Fruit fly (Drosophila melanogaster) whole organism, embryonic: ENCODE results near the gene Ugt35A1.

ENCODE experiments used
- Atf-2 ChIP-seq: fragments of 200-800 bp; sonication (Bioruptor generic); optimal IDR thresholded peaks from 2 replicates; lab custom pipeline; 2016; ENCODE audit warnings: missing biosample characterization, missing genetic modification characterization
- Awh ChIP-seq: fragments of 200-800 bp; sonication (Bioruptor generic); IDR thresholded peaks from 2 replicates; pipeline ENCODE4, ENCODE4 v1.3.6; 2022; ENCODE audit warnings: missing biosample characterization, missing genetic modification characterization
- CG10321 ChIP-seq: fragments of 200-800 bp; sonication (Bioruptor generic); IDR thresholded peaks from 2 replicates; pipeline ENCODE4 v1.3.6; 2022; ENCODE audit warnings: missing biosample characterization, missing genetic modification characterization
- CG11398 ChIP-seq: fragments of 200-800 bp; sonication (Bioruptor generic); optimal IDR thresholded peaks from 2 replicates; lab custom pipeline; 2016; ENCODE audit warnings: missing biosample characterization, missing genetic modification characterization
- CG11456 ChIP-seq: fragments of 200-800 bp; sonication (Bioruptor generic); IDR thresholded peaks from 3 replicates; pipeline ENCODE4 v1.3.6; 2022; ENCODE audit warnings: missing biosample characterization, missing genetic modification characterization
- CG12236 ChIP-seq: fragments of 200-800 bp; sonication (Bioruptor generic); optimal IDR thresholded peaks from 2 replicates; lab custom pipeline; 2016; ENCODE audit warnings: missing biosample characterization, missing genetic modification characterization
- CG12769 ChIP-seq: fragments of 200-800 bp; sonication (Bioruptor generic); optimal IDR thresholded peaks from 2 replicates; lab custom pipeline; 2019; ENCODE audit warnings: missing biosample characterization, mild to moderate bottlenecking, missing genetic modification characterization, moderate library complexity
- CG14667 ChIP-seq: fragments of 200-800 bp; sonication (Bioruptor generic); IDR thresholded peaks from 2 replicates; pipeline ENCODE4 v1.3.6; 2022; ENCODE audit warnings: missing biosample characterization, missing genetic modification characterization
- CG1603 ChIP-seq: fragments of 200-800 bp; sonication (Bioruptor generic); optimal IDR thresholded peaks from 2 replicates; lab custom pipeline; 2019; ENCODE audit warnings: missing biosample characterization, mild to moderate bottlenecking, missing genetic modification characterization, moderate library complexity
- CG16779 ChIP-seq: fragments of 200-800 bp; sonication (Bioruptor generic); IDR thresholded peaks from 2 replicates; pipeline ENCODE4 v1.3.6; 2022; ENCODE audit warnings: missing biosample characterization, missing genetic modification characterization
- CG16815 ChIP-seq: fragments of 200-800 bp; sonication (Bioruptor generic); optimal IDR thresholded peaks from 3 replicates; lab custom pipeline; 2017; ENCODE audit warnings: missing biosample characterization, mild to moderate bottlenecking, missing genetic modification characterization
- CG16863 ChIP-seq: fragments of 200-800 bp; sonication (Bioruptor generic); optimal IDR thresholded peaks from 3 replicates; lab custom pipeline; 2016; ENCODE audit warnings: missing biosample characterization, missing genetic modification characterization
- CG2199 ChIP-seq: fragments of 200-800 bp; sonication (Bioruptor generic); IDR thresholded peaks from 3 replicates; pipeline ENCODE4 v1.3.6; 2022; ENCODE audit warnings: missing biosample characterization, missing genetic modification characterization
- CG2202 ChIP-seq: fragments of 200-800 bp; sonication (Bioruptor generic); optimal IDR thresholded peaks from 2 replicates; lab custom pipeline; 2018; ENCODE audit warnings: missing biosample characterization, mild to moderate bottlenecking, missing genetic modification characterization
- CG2678 ChIP-seq: fragments of 200-800 bp; sonication (Bioruptor generic); optimal IDR thresholded peaks from 3 replicates; lab custom pipeline; 2019; ENCODE audit warnings: missing biosample characterization, mild to moderate bottlenecking, missing genetic modification characterization, moderate library complexity
- CG30020 ChIP-seq: fragments of 200-800 bp; optimal IDR thresholded peaks from 2 replicates; lab custom pipeline; 2019; ENCODE audit warnings: missing biosample characterization, mild to moderate bottlenecking, missing genetic modification characterization, moderate library complexity
- CG3847 ChIP-seq: fragments of 200-800 bp; sonication (Bioruptor generic); IDR thresholded peaks from 2 replicates; pipeline ENCODE4 v1.3.6; 2022; ENCODE audit warnings: missing biosample characterization, missing genetic modification characterization
- CG43689 ChIP-seq: fragments of 200-800 bp; sonication (Bioruptor generic); IDR thresholded peaks from 2 replicates; pipeline ENCODE4 v1.3.6; 2022; ENCODE audit warnings: missing biosample characterization, missing genetic modification characterization
- CG4424 ChIP-seq: fragments of 200-800 bp; sonication (Bioruptor generic); optimal IDR thresholded peaks from 3 replicates; lab custom pipeline; 2016; ENCODE audit warnings: missing biosample characterization, missing genetic modification characterization
- CG7357 ChIP-seq: fragments of 200-800 bp; sonication (Bioruptor generic); IDR thresholded peaks from 3 replicates; pipeline ENCODE4 v1.3.6; 2022; ENCODE audit warnings: missing biosample characterization, missing genetic modification characterization
- CG7928 ChIP-seq: fragments of 200-800 bp; sonication (Bioruptor generic); optimal IDR thresholded peaks from 2 replicates; lab custom pipeline; 2017; ENCODE audit warnings: missing biosample characterization, mild to moderate bottlenecking, missing genetic modification characterization
- D19A ChIP-seq: fragments of 200-800 bp; optimal IDR thresholded peaks from 3 replicates; lab custom pipeline; 2019; ENCODE audit warnings: missing biosample characterization, mild to moderate bottlenecking, missing genetic modification characterization, moderate library complexity
- Dad ChIP-seq: fragments of 200-800 bp; sonication (Bioruptor generic); optimal IDR thresholded peaks from 3 replicates; lab custom pipeline; 2016; ENCODE audit warnings: missing biosample characterization, missing genetic modification characterization
- E2f2 ChIP-seq: fragments of 200-800 bp; sonication (Bioruptor generic); IDR thresholded peaks from 2 replicates; pipeline ENCODE4 v1.3.6; 2022; ENCODE audit warnings: missing biosample characterization, missing genetic modification characterization
- Eip74EF ChIP-seq, 2 experiments: fragments of 200-800 bp in 1 of 2; fragments of >200 bp in 1 of 2; sonication (Bioruptor generic) in 1 of 2; optimal IDR thresholded peaks; 2 replicates each; lab custom pipeline; 2017 to 2019; ENCODE audit warnings: missing biosample characterization in 2 of 2, missing genetic modification characterization in 2 of 2, mild to moderate bottlenecking in 1 of 2, moderate library complexity in 1 of 2
- HHEX ChIP-seq: fragments of 200-800 bp; sonication (Bioruptor generic); optimal IDR thresholded peaks from 3 replicates; lab custom pipeline; 2017; ENCODE audit warnings: missing biosample characterization, mild to moderate bottlenecking, missing genetic modification characterization, missing genetic modification reagents
- HmgZ ChIP-seq: fragments of 200-800 bp; sonication (Bioruptor generic); optimal IDR thresholded peaks from 2 replicates; lab custom pipeline; 2018; ENCODE audit warnings: missing biosample characterization, mild to moderate bottlenecking, missing genetic modification characterization
- Hr39 ChIP-seq: fragments of >200 bp; optimal IDR thresholded peaks from 2 replicates; lab custom pipeline; 2017
- NFAT ChIP-seq: fragments of 200-800 bp; sonication (Bioruptor generic); IDR thresholded peaks from 2 replicates; pipeline ENCODE4 v1.3.6; 2022; ENCODE audit warnings: missing biosample characterization, missing genetic modification characterization
- Nf-YB ChIP-seq: fragments of 200-800 bp; sonication (Bioruptor generic); optimal IDR thresholded peaks from 3 replicates; lab custom pipeline; 2019; ENCODE audit warnings: missing biosample characterization, mild to moderate bottlenecking, missing genetic modification characterization, moderate library complexity
- Oli ChIP-seq: fragments of 200-800 bp; sonication (Bioruptor generic); optimal IDR thresholded peaks from 2 replicates; lab custom pipeline; 2018; ENCODE audit warnings: missing biosample characterization, mild to moderate bottlenecking, missing genetic modification characterization, moderate library complexity
- Pdp1 ChIP-seq, 2 experiments: fragments of 200-800 bp; sonication (Bioruptor generic); optimal IDR thresholded peaks; 3 replicates each; lab custom pipeline; 2016; ENCODE audit warnings: missing biosample characterization in 2 of 2, missing genetic modification characterization in 2 of 2, mild to moderate bottlenecking in 1 of 2, moderate library complexity in 1 of 2
- YL-1 ChIP-seq: fragments of 200-800 bp; sonication (Bioruptor generic); optimal IDR thresholded peaks from 3 replicates; lab custom pipeline; 2017; ENCODE audit warnings: missing biosample characterization, mild to moderate bottlenecking, missing genetic modification characterization
- ap ChIP-seq: fragments of 200-800 bp; sonication (Bioruptor generic); IDR thresholded peaks from 2 replicates; pipeline ENCODE4 v1.3.6; 2022; ENCODE audit warnings: missing biosample characterization, missing genetic modification characterization
- bcd ChIP-seq: fragments of 200-800 bp; sonication (Bioruptor generic); optimal IDR thresholded peaks from 2 replicates; lab custom pipeline; 2017; ENCODE audit warnings: missing biosample characterization, mild to moderate bottlenecking, missing genetic modification characterization
- dm ChIP-seq: fragments of 200-800 bp; sonication (Bioruptor generic); optimal IDR thresholded peaks from 3 replicates; lab custom pipeline; 2016; ENCODE audit warnings: missing biosample characterization, missing genetic modification characterization
- dysf ChIP-seq: fragments of 200-800 bp; sonication (Bioruptor generic); IDR thresholded peaks from 3 replicates; pipeline ENCODE4 v1.3.6; 2022; ENCODE audit warnings: missing biosample characterization, missing genetic modification characterization
- ems ChIP-seq: fragments of 200-800 bp; sonication (Bioruptor generic); optimal IDR thresholded peaks from 3 replicates; lab custom pipeline; 2016; ENCODE audit warnings: missing biosample characterization, missing genetic modification characterization
- gsb-n ChIP-seq: fragments of 200-800 bp; sonication (Bioruptor generic); optimal IDR thresholded peaks from 3 replicates; lab custom pipeline; 2018; ENCODE audit warnings: missing biosample characterization, mild to moderate bottlenecking, missing genetic modification characterization
- insv ChIP-seq, 2 experiments: fragments of 200-800 bp; sonication (Bioruptor generic); optimal IDR thresholded peaks; 3 replicates each; lab custom pipeline; 2016 to 2018; ENCODE audit warnings: missing biosample characterization in 2 of 2, missing genetic modification characterization in 2 of 2
- inv ChIP-seq: fragments of 200-800 bp; sonication (Bioruptor generic); IDR thresholded peaks from 2 replicates; pipeline ENCODE4 v1.3.6; 2022; ENCODE audit warnings: missing biosample characterization, missing genetic modification characterization; ENCODE audit not compliant: partially characterized antibody
- nau ChIP-seq: fragments of 200-800 bp; sonication (Bioruptor generic); optimal IDR thresholded peaks from 3 replicates; lab custom pipeline; 2017; ENCODE audit warnings: missing biosample characterization, mild to moderate bottlenecking, missing genetic modification characterization, missing genetic modification reagents
- nmo ChIP-seq: fragments of 200-800 bp; sonication (Bioruptor generic); optimal IDR thresholded peaks from 2 replicates; lab custom pipeline; 2018; ENCODE audit warnings: missing biosample characterization, mild to moderate bottlenecking, missing genetic modification characterization, moderate library complexity
- otp ChIP-seq: fragments of 200-800 bp; sonication (Bioruptor generic); IDR thresholded peaks from 3 replicates; pipeline ENCODE4, ENCODE4 v1.3.6; 2022; ENCODE audit warnings: missing biosample characterization, missing genetic modification characterization
- peb ChIP-seq: fragments of 200-800 bp; sonication (Bioruptor generic); IDR thresholded peaks from 2 replicates; pipeline ENCODE4 v1.3.6; 2022; ENCODE audit warnings: missing biosample characterization, missing genetic modification characterization
- so ChIP-seq: fragments of 200-800 bp; sonication (Bioruptor generic); IDR thresholded peaks from 3 replicates; pipeline ENCODE4 v1.3.6; 2022; ENCODE audit warnings: missing biosample characterization, missing genetic modification characterization
- sr ChIP-seq: fragments of 200-800 bp; sonication (Bioruptor generic); IDR thresholded peaks from 3 replicates; pipeline ENCODE4 v1.3.6; 2022; ENCODE audit warnings: missing biosample characterization, missing genetic modification characterization
- tll ChIP-seq, 2 experiments: fragments of 200-800 bp in 1 of 2; fragments of >200 bp in 1 of 2; sonication (Bioruptor generic) in 1 of 2; optimal IDR thresholded peaks; 2 replicates each; lab custom pipeline; 2017 to 2019; ENCODE audit warnings: missing biosample characterization in 2 of 2, missing genetic modification characterization in 2 of 2, mild to moderate bottlenecking in 1 of 2, moderate library complexity in 1 of 2
- zen ChIP-seq: fragments of 200-800 bp; sonication (Bioruptor generic); optimal IDR thresholded peaks from 3 replicates; lab custom pipeline; 2018; ENCODE audit warnings: missing biosample characterization, mild to moderate bottlenecking, missing genetic modification characterization, moderate library complexity

The Ugt35A1 gene

dm6 chr3R:11196648-11197388 is 24.4 kb upstream of the Ugt35A1 start (continued):
- peak; percentile 98 for TF ChIP-seq HHEX (GFP tag; lab: Kevin White, UChicago)
- peak; percentile 95 for TF ChIP-seq NFAT (GFP tag; lab: Robert Waterston, UW)
- peak; percentile 87 for TF ChIP-seq E2f2
- peak; percentile 100 for TF ChIP-seq CG2678 (tag; lab: Kevin White, UChicago)
- TF ChIP-seq Hr39 (lab: Kevin White, UChicago) = no peak
- peak; percentile 97 for TF ChIP-seq peb (GFP tag; lab: Robert Waterston, UW)
- TF ChIP-seq dysf (GFP tag; lab: Robert Waterston, UW) = peak; percentile 99
- peak; percentile 88 for TF ChIP-seq CG16863 (GFP tag; lab: Kevin White, UChicago)
- TF ChIP-seq CG12769 (tag; lab: Kevin White, UChicago) = peak; percentile 82
- TF ChIP-seq inv (GFP tag; lab: Robert Waterston, UW) = no peak
- peak; percentile 98 for TF ChIP-seq CG4424
- TF ChIP-seq D19A (tag; lab: Kevin White, UChicago) = peak; percentile 99
- TF ChIP-seq sr (GFP tag; lab: Robert Waterston, UW) = peak; percentile 94
- TF ChIP-seq CG2199 (GFP tag; lab: Robert Waterston, UW) = peak; percentile 96
- peak; percentile 97 for TF ChIP-seq nau (GFP tag; lab: Kevin White, UChicago)
- no peak for TF ChIP-seq CG11398 (GFP tag; lab: Kevin White, UChicago)
- TF ChIP-seq otp (GFP tag; lab: Robert Waterston, UW) = peak; percentile 90
- TF ChIP-seq ems (GFP tag; lab: Kevin White, UChicago) = peak; percentile 90
- peak; percentile 61 for TF ChIP-seq CG1603 (tag; lab: Kevin White, UChicago)
- TF ChIP-seq CG11456 = peak; percentile 98
- TF ChIP-seq insv (GFP tag; optimal IDR thresholded peaks at IDR 0.05; lab: Kevin White, UChicago) = peak in 1 of 2 experiments; percentile 79
- peak; percentile 83 to 96 for TF ChIP-seq Pdp1 (GFP tag; optimal IDR thresholded peaks at IDR 0.05; lab: Kevin White, UChicago)
- TF ChIP-seq Dad (GFP tag; lab: Kevin White, UChicago) = peak; percentile 95
- TF ChIP-seq CG10321 (GFP tag; lab: Robert Waterston, UW) = peak; percentile 79
- peak; percentile 91 for TF ChIP-seq CG16779 (GFP tag; lab: Robert Waterston, UW)
- peak; percentile 100 for TF ChIP-seq nmo (GFP tag; lab: Kevin White, UChicago)
- TF ChIP-seq CG14667 (GFP tag; lab: Robert Waterston, UW) = peak; percentile 96
- TF ChIP-seq Nf-YB (GFP tag; lab: Kevin White, UChicago) = peak; percentile 89
- peak; percentile 98 for TF ChIP-seq CG3847 (GFP tag; lab: Robert Waterston, UW)
- TF ChIP-seq HmgZ (tag; lab: Kevin White, UChicago) = peak; percentile 97
- peak; percentile 96 for TF ChIP-seq CG7357 (GFP tag; lab: Robert Waterston, UW)
- peak; percentile 80 for TF ChIP-seq CG7928
- TF ChIP-seq CG43689 (GFP tag; lab: Robert Waterston, UW) = peak; percentile 95
- TF ChIP-seq Atf-2 (GFP tag; lab: Kevin White, UChicago) = peak; percentile 74
- TF ChIP-seq so (GFP tag; lab: Robert Waterston, UW) = peak; percentile 98
- TF ChIP-seq bcd (GFP tag; lab: Kevin White, UChicago) = peak; percentile 100
- TF ChIP-seq tll (GFP tag; optimal IDR thresholded peaks at IDR 0.05; lab: Kevin White, UChicago) = peak in 1 of 2 experiments; percentile 81
- TF ChIP-seq ap (GFP tag; lab: Robert Waterston, UW) = peak; percentile 97
- TF ChIP-seq Oli (tag; lab: Kevin White, UChicago) = peak; percentile 99
- TF ChIP-seq YL-1 = peak; percentile 90
- TF ChIP-seq dm (GFP tag; lab: Kevin White, UChicago) = peak; percentile 82
- TF ChIP-seq CG16815 = peak; percentile 97
- TF ChIP-seq zen (tag; lab: Kevin White, UChicago) = peak; percentile 96
- TF ChIP-seq Awh = peak; percentile 97
- TF ChIP-seq Eip74EF (GFP tag; optimal IDR thresholded peaks at IDR 0.05; lab: Kevin White, UChicago) = peak in 1 of 2 experiments; percentile 100
- TF ChIP-seq gsb-n (tag; lab: Kevin White, UChicago) = peak; percentile 98
- TF ChIP-seq CG2202 (tag; lab: Kevin White, UChicago) = peak; percentile 92
- TF ChIP-seq CG30020 (tag; lab: Kevin White, UChicago) = peak; percentile 75
- TF ChIP-seq CG12236 = peak; percentile 31
